Worm (Caenorhabditis elegans) whole organism, late embryonic: Measurements from ENCODE around the gene npp-26.

ENCODE experiments used
- C08G9.2 ChIP-seq: sonication (generic microtip); optimal IDR thresholded peaks from 2 replicates; lab custom pipeline; 2016; ENCODE audit warnings: mild to moderate bottlenecking, missing genetic modification characterization, moderate library complexity, missing compliant biosample characterization
- C38D4.7 ChIP-seq: fragments of 200-800 bp; sonication (Bioruptor generic); optimal IDR thresholded peaks from 2 replicates; lab custom pipeline; 2018; ENCODE audit warnings: mild to moderate bottlenecking, missing genetic modification characterization, moderate library complexity, missing compliant biosample characterization
- F13H6.1 ChIP-seq: sonication (generic microtip); optimal IDR thresholded peaks from 2 replicates; lab custom pipeline; 2016; ENCODE audit warnings: missing genetic modification characterization, missing compliant biosample characterization
- K09A11.1 ChIP-seq: sonication (generic microtip); optimal IDR thresholded peaks from 2 replicates; lab custom pipeline; 2017; ENCODE audit warnings: antibody characterized with exemption, mild to moderate bottlenecking, missing genetic modification characterization, missing compliant biosample characterization; ENCODE audit not compliant: insufficient read depth
- Y22D7AL.16 ChIP-seq: sonication (generic microtip); optimal IDR thresholded peaks from 2 replicates; lab custom pipeline; 2016; ENCODE audit warnings: missing genetic modification characterization, missing compliant biosample characterization
- ahr-1 ChIP-seq: sonication (generic microtip); optimal IDR thresholded peaks from 2 replicates; lab custom pipeline; 2016; ENCODE audit warnings: missing genetic modification characterization, missing compliant biosample characterization
- ceh-18 ChIP-seq: sonication (generic microtip); optimal IDR thresholded peaks from 2 replicates; lab custom pipeline; 2016; ENCODE audit warnings: missing genetic modification characterization, missing compliant biosample characterization
- ceh-19 ChIP-seq: fragments of 200-800 bp; sonication (Bioruptor generic); optimal IDR thresholded peaks from 2 replicates; lab custom pipeline; 2018; ENCODE audit warnings: mild to moderate bottlenecking, missing genetic modification characterization, missing compliant biosample characterization
- ceh-2 ChIP-seq: sonication (generic microtip); optimal IDR thresholded peaks from 2 replicates; lab custom pipeline; 2016; ENCODE audit warnings: missing genotype, missing genetic modification characterization, missing compliant biosample characterization
- ceh-22 ChIP-seq: sonication (generic microtip); optimal IDR thresholded peaks from 2 replicates; lab custom pipeline; 2017; ENCODE audit warnings: missing biosample characterization, missing genetic modification characterization
- ceh-24 ChIP-seq: sonication (generic microtip); optimal IDR thresholded peaks from 2 replicates; lab custom pipeline; 2016; ENCODE audit warnings: mild to moderate bottlenecking, missing genetic modification characterization, missing compliant biosample characterization
- ceh-30 ChIP-seq: fragments of 150-350 bp; optimal IDR thresholded peaks from 2 replicates; lab custom pipeline; 2014; ENCODE audit warnings: missing biosample characterization, missing genetic modification characterization
- ceh-31 ChIP-seq: sonication (generic microtip); optimal IDR thresholded peaks from 2 replicates; lab custom pipeline; 2016; ENCODE audit warnings: missing genetic modification characterization, missing compliant biosample characterization
- ceh-45 ChIP-seq: fragments of 200-800 bp; sonication (Bioruptor generic); IDR thresholded peaks from 2 replicates; pipeline ENCODE4 v1.3.6; 2022; ENCODE audit warnings: missing genetic modification reagents, missing genetic modification characterization, missing compliant biosample characterization
- ceh-48 ChIP-seq: sonication (generic microtip); optimal IDR thresholded peaks from 2 replicates; lab custom pipeline; 2016; ENCODE audit warnings: missing genetic modification characterization, inconsistent platforms, missing compliant biosample characterization
- ceh-6 ChIP-seq: fragments of 200-800 bp; sonication (Bioruptor generic); optimal IDR thresholded peaks from 2 replicates; lab custom pipeline; 2018; ENCODE audit warnings: mild to moderate bottlenecking, missing genetic modification characterization, missing compliant biosample characterization
- ceh-9 ChIP-seq: sonication (generic microtip); optimal IDR thresholded peaks from 2 replicates; lab custom pipeline; 2016; ENCODE audit warnings: mild to moderate bottlenecking, missing genetic modification characterization, inconsistent platforms, missing compliant biosample characterization
- che-1 ChIP-seq: sonication (generic microtip); optimal IDR thresholded peaks from 2 replicates; lab custom pipeline; 2016; ENCODE audit warnings: mild to moderate bottlenecking, missing genetic modification characterization, missing compliant biosample characterization
- dmd-4 ChIP-seq: sonication (generic microtip); optimal IDR thresholded peaks from 2 replicates; lab custom pipeline; 2016; ENCODE audit warnings: borderline replicate concordance, missing genetic modification characterization, missing compliant biosample characterization
- dve-1 ChIP-seq: sonication (generic microtip); optimal IDR thresholded peaks from 2 replicates; lab custom pipeline; 2017; ENCODE audit warnings: antibody characterized with exemption, mild to moderate bottlenecking, missing genetic modification characterization, missing compliant biosample characterization
- elt-4 ChIP-seq: sonication (generic microtip); optimal IDR thresholded peaks from 2 replicates; lab custom pipeline; 2016; ENCODE audit warnings: missing genetic modification characterization, missing compliant biosample characterization
- ets-4 ChIP-seq: sonication (generic microtip); optimal IDR thresholded peaks from 2 replicates; lab custom pipeline; 2016; ENCODE audit warnings: missing genetic modification characterization, missing compliant biosample characterization
- eyg-1 ChIP-seq: sonication (generic microtip); optimal IDR thresholded peaks from 2 replicates; lab custom pipeline; 2016; ENCODE audit warnings: missing genotype, missing genetic modification characterization, missing compliant biosample characterization
- fax-1 ChIP-seq: sonication (generic microtip); optimal IDR thresholded peaks from 2 replicates; lab custom pipeline; 2016; ENCODE audit warnings: missing genotype, missing genetic modification characterization, missing compliant biosample characterization
- fkh-10 ChIP-seq: fragments of 150-350 bp; optimal IDR thresholded peaks from 2 replicates; lab custom pipeline; 2014; ENCODE audit warnings: missing biosample characterization, missing genetic modification reagents, missing genetic modification characterization
- fkh-6 ChIP-seq: sonication (generic microtip); optimal IDR thresholded peaks from 2 replicates; lab custom pipeline; 2016; ENCODE audit warnings: missing genetic modification characterization, missing compliant biosample characterization
- gmeb-2 ChIP-seq: sonication (generic microtip); optimal IDR thresholded peaks from 2 replicates; lab custom pipeline; 2016; ENCODE audit warnings: missing genetic modification characterization, inconsistent platforms, missing compliant biosample characterization
- hlh-15 ChIP-seq: sonication (generic microtip); optimal IDR thresholded peaks from 2 replicates; lab custom pipeline; 2016; ENCODE audit warnings: missing genetic modification characterization, missing compliant biosample characterization
- hlh-30 ChIP-seq: sonication (generic microtip); optimal IDR thresholded peaks from 2 replicates; lab custom pipeline; 2017; ENCODE audit warnings: antibody characterized with exemption, missing genetic modification characterization, missing compliant biosample characterization; ENCODE audit not compliant: insufficient read depth
- hlh-6 ChIP-seq: sonication (generic microtip); optimal IDR thresholded peaks from 2 replicates; lab custom pipeline; 2016; ENCODE audit warnings: missing genotype, missing genetic modification characterization, missing compliant biosample characterization
- lim-6 ChIP-seq: sonication (generic microtip); optimal IDR thresholded peaks from 2 replicates; lab custom pipeline; 2016; ENCODE audit warnings: missing genetic modification characterization, missing compliant biosample characterization
- lin-11 ChIP-seq: fragments of 200-800 bp; sonication (Bioruptor generic); optimal IDR thresholded peaks from 2 replicates; lab custom pipeline; 2018; ENCODE audit warnings: mild to moderate bottlenecking, missing genetic modification characterization, missing compliant biosample characterization
- madf-2 ChIP-seq: sonication (generic microtip); optimal IDR thresholded peaks from 2 replicates; lab custom pipeline; 2017; ENCODE audit warnings: missing genetic modification characterization, missing compliant biosample characterization
- nfya-1 ChIP-seq: sonication (generic microtip); optimal IDR thresholded peaks from 2 replicates; lab custom pipeline; 2017; ENCODE audit warnings: missing genetic modification characterization, mild to moderate bottlenecking, missing compliant biosample characterization, antibody characterized with exemption, moderate library complexity
- nhr-11 ChIP-seq: fragments of 150-350 bp; optimal IDR thresholded peaks from 2 replicates; lab custom pipeline; 2014; ENCODE audit warnings: missing biosample characterization, missing genetic modification characterization
- nhr-232 ChIP-seq: sonication (generic microtip); optimal IDR thresholded peaks from 2 replicates; lab custom pipeline; 2016; ENCODE audit warnings: missing genetic modification characterization, missing compliant biosample characterization
- npax-4 ChIP-seq: sonication (generic microtip); optimal IDR thresholded peaks from 2 replicates; lab custom pipeline; 2016; ENCODE audit warnings: missing genetic modification characterization, missing compliant biosample characterization
- pag-3 ChIP-seq: sonication (generic microtip); optimal IDR thresholded peaks from 2 replicates; lab custom pipeline; 2016; ENCODE audit warnings: missing compliant biosample characterization, missing genetic modification characterization, borderline replicate concordance
- pat-9 ChIP-seq: fragments of 200-800 bp; sonication (Bioruptor generic); optimal IDR thresholded peaks from 2 replicates; lab custom pipeline; 2018; ENCODE audit warnings: mild to moderate bottlenecking, missing genetic modification characterization, moderate library complexity, missing compliant biosample characterization
- pax-1 ChIP-seq: fragments of 150-350 bp; optimal IDR thresholded peaks from 2 replicates; lab custom pipeline; 2014; ENCODE audit warnings: missing biosample characterization, missing genetic modification characterization
- pha-4 ChIP-seq: fragments of 150-350 bp; optimal IDR thresholded peaks from 2 replicates; lab custom pipeline; 2018; ENCODE audit warnings: missing biosample characterization, missing genetic modification reagents, missing genetic modification characterization
- pros-1 ChIP-seq: fragments of 150-350 bp; optimal IDR thresholded peaks from 2 replicates; lab custom pipeline; 2014; ENCODE audit warnings: missing biosample characterization, missing genetic modification reagents, missing genetic modification characterization
- ref-2 ChIP-seq: sonication (generic microtip); optimal IDR thresholded peaks from 2 replicates; lab custom pipeline; 2016; ENCODE audit warnings: missing genetic modification characterization, missing compliant biosample characterization
- rnt-1 ChIP-seq: sonication (generic microtip); optimal IDR thresholded peaks from 2 replicates; lab custom pipeline; 2016; ENCODE audit warnings: missing genetic modification characterization, missing compliant biosample characterization
- sdc-2 ChIP-seq: sonication (generic microtip); optimal IDR thresholded peaks from 2 replicates; lab custom pipeline; 2016; ENCODE audit warnings: missing genotype, missing genetic modification characterization, missing compliant biosample characterization
- sox-2 ChIP-seq: fragments of 200-800 bp; sonication (Bioruptor generic); IDR thresholded peaks from 2 replicates; pipeline ENCODE4 v1.3.6; 2022; ENCODE audit warnings: missing genetic modification reagents, missing genetic modification characterization, missing compliant biosample characterization
- tbx-2 ChIP-seq: sonication (generic microtip); optimal IDR thresholded peaks from 2 replicates; lab custom pipeline; 2016; ENCODE audit warnings: missing genetic modification characterization, missing compliant biosample characterization
- tbx-7 ChIP-seq: sonication (generic microtip); optimal IDR thresholded peaks from 2 replicates; lab custom pipeline; 2016; ENCODE audit warnings: missing genotype, missing genetic modification characterization, missing compliant biosample characterization
- ttx-3 ChIP-seq: sonication (generic microtip); optimal IDR thresholded peaks from 2 replicates; lab custom pipeline; 2016; ENCODE audit warnings: missing genetic modification reagents, missing genetic modification characterization, missing compliant biosample characterization
- unc-42 ChIP-seq: sonication (generic microtip); optimal IDR thresholded peaks from 2 replicates; lab custom pipeline; 2016; ENCODE audit warnings: missing genotype, missing genetic modification characterization, missing compliant biosample characterization
- unc-86 ChIP-seq: sonication (generic microtip); optimal IDR thresholded peaks from 2 replicates; lab custom pipeline; 2016; ENCODE audit warnings: missing genetic modification characterization, missing compliant biosample characterization
- zip-5 ChIP-seq: sonication (generic microtip); optimal IDR thresholded peaks from 2 replicates; lab custom pipeline; 2016; ENCODE audit warnings: missing genetic modification characterization, missing compliant biosample characterization
- ztf-16 ChIP-seq: sonication (generic microtip); optimal IDR thresholded peaks from 2 replicates; lab custom pipeline; 2017; ENCODE audit warnings: missing genetic modification characterization, missing compliant biosample characterization

The npp-26 gene

DNA sequence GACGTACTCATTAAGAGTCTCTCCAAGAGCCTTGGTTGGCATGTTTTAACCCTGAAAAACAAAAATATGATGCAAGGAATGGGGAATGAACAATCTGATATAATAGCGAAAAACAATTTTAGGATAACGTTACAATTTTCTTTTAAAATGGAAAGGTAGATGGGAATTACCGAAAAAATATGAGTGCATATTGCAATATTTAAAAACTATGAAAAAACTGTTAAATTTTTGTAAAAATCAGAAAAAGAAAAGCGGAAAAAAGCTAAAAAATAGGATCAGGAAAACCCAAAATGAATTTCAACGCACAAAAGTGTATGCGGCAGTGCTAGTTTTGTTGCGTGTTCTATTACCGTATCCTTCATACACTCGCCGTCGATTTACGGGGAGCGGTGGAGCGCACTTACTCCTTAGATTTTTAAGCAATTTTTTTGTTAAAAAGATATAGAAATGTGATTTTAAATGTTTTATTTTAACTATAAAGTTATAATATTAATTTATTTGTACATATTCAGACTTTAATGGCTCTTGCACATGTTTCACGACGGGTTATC is 14.7 kb upstream of the npp-26 start, which contains the start of the genes rpl-20 and Y17G9B.5:
Gene rpl-20 (minus strand): TSS at position 51 of the 551 bp plus-strand sequence.
Gene Y17G9B.5 (plus strand): TSS at position 513 of the 551 bp plus-strand sequence.
- peak; percentile 89 for TF ChIP-seq sox-2
- peak; percentile 97 for TF ChIP-seq tbx-2 (tag; lab: Kevin White, UChicago)
- TF ChIP-seq dmd-4: no peak
- TF ChIP-seq npax-4 (tag; lab: Kevin White, UChicago): no peak
- peak; percentile 86 for TF ChIP-seq pros-1 (tag; lab: Kevin White, UChicago)
- TF ChIP-seq nhr-232: no peak
- peak; percentile 35 for TF ChIP-seq pag-3 (tag; lab: Kevin White, UChicago)
- TF ChIP-seq ttx-3 (tag; lab: Kevin White, UChicago): peak; percentile 80
- TF ChIP-seq gmeb-2 (tag; lab: Kevin White, UChicago): peak; percentile 80
- TF ChIP-seq sdc-2 (tag; lab: Kevin White, UChicago): peak; percentile 68
- TF ChIP-seq nhr-11 (tag; lab: Kevin White, UChicago): peak; percentile 55
- TF ChIP-seq ahr-1 (tag; lab: Kevin White, UChicago): peak; percentile 68
- TF ChIP-seq rnt-1: peak; percentile 97
- TF ChIP-seq ref-2 (tag; lab: Kevin White, UChicago): peak; percentile 99
- peak; percentile 92 for TF ChIP-seq fkh-10 (GFP tag; lab: Kevin White, UChicago)
- peak; percentile 47 for TF ChIP-seq ceh-24 (tag; lab: Kevin White, UChicago)
- TF ChIP-seq ceh-2 (tag; lab: Kevin White, UChicago): peak; percentile 63
- peak; percentile 93 for TF ChIP-seq ceh-31 (tag; lab: Kevin White, UChicago)
- TF ChIP-seq fkh-6 (tag; lab: Kevin White, UChicago): peak; percentile 40
- peak; percentile 17 for TF ChIP-seq eyg-1 (tag; lab: Kevin White, UChicago)
- peak; percentile 29 for TF ChIP-seq ceh-22 (tag; lab: Kevin White, UChicago)
- TF ChIP-seq ztf-16: peak; percentile 96
- peak; percentile 98 for TF ChIP-seq unc-42
- TF ChIP-seq ets-4: peak; percentile 93
- TF ChIP-seq C08G9.2: peak; percentile 70
- peak; percentile 60 for TF ChIP-seq lin-11 (tag; lab: Kevin White, UChicago)
- TF ChIP-seq ceh-9: no peak
- peak; percentile 49 for TF ChIP-seq che-1 (tag; lab: Kevin White, UChicago)
- peak; percentile 51 for TF ChIP-seq hlh-15 (tag; lab: Kevin White, UChicago)
- TF ChIP-seq K09A11.1 (tag; lab: Kevin White, UChicago): peak; percentile 86
- peak; percentile 76 for TF ChIP-seq ceh-19 (GFP tag; lab: Kevin White, UChicago)
- peak; percentile 19 for TF ChIP-seq fax-1 (tag; lab: Kevin White, UChicago)
- peak; percentile 77 for TF ChIP-seq ceh-48 (tag; lab: Kevin White, UChicago)
- TF ChIP-seq hlh-6 (tag; lab: Kevin White, UChicago): no peak
- TF ChIP-seq Y22D7AL.16 (tag; lab: Kevin White, UChicago): peak; percentile 41
- TF ChIP-seq lim-6 (tag; lab: Kevin White, UChicago): peak; percentile 11
- no peak for TF ChIP-seq elt-4 (tag; lab: Kevin White, UChicago)
- TF ChIP-seq hlh-30 (tag; lab: Kevin White, UChicago): peak; percentile 75
- TF ChIP-seq madf-2 (tag; lab: Kevin White, UChicago): peak; percentile 88
- peak; percentile 45; the same call in 1 of the 2 replicates for TF ChIP-seq ceh-45 (GFP tag; lab: Robert Waterston, UW)
- no peak for TF ChIP-seq pha-4 (tag; lab: Kevin White, UChicago)
- peak; percentile 60 for TF ChIP-seq ceh-6
- peak; percentile 94 for TF ChIP-seq dve-1 (tag; lab: Kevin White, UChicago)
- TF ChIP-seq F13H6.1 (tag; lab: Kevin White, UChicago): peak; percentile 78
- TF ChIP-seq ceh-30 (tag; lab: Kevin White, UChicago): peak; percentile 99
- TF ChIP-seq nfya-1 (tag; lab: Kevin White, UChicago): peak; percentile 99
- TF ChIP-seq pax-1 (tag; lab: Kevin White, UChicago): peak; percentile 85
- peak; percentile 97 for TF ChIP-seq ceh-18 (tag; lab: Kevin White, UChicago)
- TF ChIP-seq pat-9: peak; percentile 82
- TF ChIP-seq C38D4.7 (GFP tag; lab: Kevin White, UChicago): peak; percentile 49
- peak; percentile 61 for TF ChIP-seq tbx-7
- TF ChIP-seq unc-86 (tag; lab: Kevin White, UChicago): peak; percentile 96
- TF ChIP-seq zip-5 (tag; lab: Kevin White, UChicago): peak; percentile 48
